Worm (Caenorhabditis elegans) whole organism, young adult: ENCODE results near the gene F48B9.8.

Experiments used
- T26A5.8 ChIP-seq: sonication (generic microtip); optimal IDR thresholded peaks from 2 replicates; lab custom pipeline; 2016; ENCODE audit warnings: missing genetic modification characterization, missing compliant biosample characterization
- athp-1 ChIP-seq: sonication (generic microtip); optimal IDR thresholded peaks from 2 replicates; lab custom pipeline; 2017; ENCODE audit warnings: mild to moderate bottlenecking, missing genetic modification characterization, missing compliant biosample characterization
- hmg-1.2 ChIP-seq: fragments of 200-800 bp; sonication (Bioruptor generic); IDR thresholded peaks from 2 replicates; pipeline ENCODE4 v1.3.6; 2022; ENCODE audit warnings: missing genetic modification reagents, missing genetic modification characterization, missing compliant biosample characterization
- lsy-27 ChIP-seq: sonication (generic microtip); optimal IDR thresholded peaks from 2 replicates; lab custom pipeline; 2017; ENCODE audit warnings: missing genetic modification characterization, mild to moderate bottlenecking, missing compliant biosample characterization, antibody characterized with exemption, missing genotype, borderline replicate concordance; ENCODE audit not compliant: insufficient read depth
- nfya-1 ChIP-seq: sonication (generic microtip); optimal IDR thresholded peaks from 2 replicates; lab custom pipeline; 2017; ENCODE audit warnings: antibody characterized with exemption, missing compliant biosample characterization, missing genetic modification characterization, borderline replicate concordance; ENCODE audit not compliant: insufficient read depth
- nhr-120 ChIP-seq: fragments of 200-800 bp; sonication (Bioruptor generic); IDR thresholded peaks from 2 replicates; pipeline ENCODE4 v1.3.6; 2022; ENCODE audit warnings: missing genetic modification characterization, missing compliant biosample characterization
- nhr-27 ChIP-seq: fragments of 200-800 bp; sonication (Bioruptor generic); optimal IDR thresholded peaks from 2 replicates; lab custom pipeline; 2018; ENCODE audit warnings: mild to moderate bottlenecking, missing genetic modification characterization, moderate library complexity, missing compliant biosample characterization
- snpc-1.3 ChIP-seq: sonication (generic microtip); optimal IDR thresholded peaks from 2 replicates; lab custom pipeline; 2017; ENCODE audit warnings: missing genetic modification characterization, mild to moderate bottlenecking, missing compliant biosample characterization, antibody characterized with exemption, moderate library complexity, missing genotype, missing genetic modification reagents; ENCODE audit not compliant: insufficient read depth
- snpc-4 ChIP-seq, 5 experiments: fragments of 150-350 bp in 1 of 5; sonication (generic microtip) in 4 of 5; optimal IDR thresholded peaks; 2 replicates each; lab custom pipeline; 2014 to 2018; ENCODE audit warnings: missing genetic modification characterization in 5 of 5, missing biosample characterization in 3 of 5, antibody characterized with exemption in 2 of 5, mild to moderate bottlenecking in 2 of 5, missing compliant biosample characterization in 2 of 5, missing genotype in 2 of 5, moderate library complexity in 2 of 5, missing genetic modification reagents in 1 of 5

ce11 chrX:2216242-2216641 lies 40.0 kb upstream of the F48B9.8 start:
- TF ChIP-seq lsy-27 (tag; lab: Kevin White, UChicago) (no peak), snpc-1.3 (no peak), snpc-4 (GFP tag; optimal IDR thresholded peaks at IDR 0.05; lab: Kevin White, UChicago) (no peak), snpc-4 (tag; optimal IDR thresholded peaks at IDR 0.05; lab: Kevin White, UChicago) (no peak), T26A5.8 (tag; lab: Kevin White, UChicago) (no peak), nfya-1 (tag; lab: Kevin White, UChicago) (no peak), nhr-27 (tag; lab: Kevin White, UChicago) (no peak), athp-1 (tag; lab: Kevin White, UChicago) (no peak), hmg-1.2 (no peak), nhr-120 (GFP tag; lab: Robert Waterston, UW) (no peak)
